Worm (Caenorhabditis elegans): ENCODE results near the gene ZK1290.7.

DNA sequence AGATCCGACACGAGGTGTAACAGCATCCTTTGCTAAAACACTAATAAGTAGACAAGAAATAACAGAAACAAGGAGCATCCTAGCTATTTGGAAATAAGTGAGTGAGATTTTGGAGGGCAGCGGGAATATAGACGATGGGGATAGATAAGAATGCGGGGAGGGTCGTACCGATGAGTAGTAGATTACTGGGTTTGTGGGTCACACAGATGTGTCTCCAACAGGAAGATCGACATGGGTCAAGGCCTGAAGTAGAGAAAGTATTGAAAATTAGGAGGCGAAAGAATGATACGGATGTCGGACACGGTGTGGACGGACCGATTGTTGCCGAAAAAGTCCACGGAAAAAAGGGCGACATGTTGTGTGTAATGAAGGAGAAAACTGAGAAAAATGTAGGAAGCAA is 9.0 kb upstream of the ZK1290.7 start, which contains the start of gene wrt-10:
- TF ChIP-seq nhr-237 (tag; optimal IDR thresholded peaks at IDR 0.05), result no peak
- TF ChIP-seq snpc-4 (tag; optimal IDR thresholded peaks at IDR 0.05), result no peak
- TF ChIP-seq M03D4.4 (tag; optimal IDR thresholded peaks at IDR 0.05), result no peak
- TF ChIP-seq ztf-11 (tag; optimal IDR thresholded peaks at IDR 0.05), result no peak
- TF ChIP-seq mep-1 (tag; optimal IDR thresholded peaks at IDR 0.05), result no peak
- TF ChIP-seq elt-1 (tag; optimal IDR thresholded peaks at IDR 0.05; ENCODE audit: borderline replicate concordance, insufficient read depth), result peak; percentile 82
- TF ChIP-seq pha-4 (tag; optimal IDR thresholded peaks at IDR 0.05), result no peak
- TF ChIP-seq unc-62 (GFP tag; optimal IDR thresholded peaks at IDR 0.05), result no peak
- TF ChIP-seq lsy-2 (tag; optimal IDR thresholded peaks at IDR 0.05), result no peak
- no peak for TF ChIP-seq nhr-28 (tag; optimal IDR thresholded peaks at IDR 0.05)
- TF ChIP-seq mab-5 (tag; optimal IDR thresholded peaks at IDR 0.05), result no peak
- no peak for TF ChIP-seq elt-3 (tag; optimal IDR thresholded peaks at IDR 0.05)
